Fruit fly (Drosophila melanogaster) whole organism, adult: ENCODE results near the gene Or10a.

ENCODE experiments used
- CG11617 ChIP-seq: fragments of 200-800 bp; sonication (Bioruptor generic); optimal IDR thresholded peaks from 2 replicates; lab custom pipeline; 2017; ENCODE audit warnings: mild to moderate bottlenecking, missing biosample characterization, missing genetic modification reagents, missing genetic modification characterization
- CG12768 ChIP-seq: fragments of 200-800 bp; sonication (Bioruptor generic); optimal IDR thresholded peaks from 2 replicates; lab custom pipeline; 2017; ENCODE audit warnings: missing biosample characterization, missing genetic modification characterization, mild to moderate bottlenecking, moderate library complexity, missing genetic modification reagents
- CG14711 ChIP-seq: fragments of 200-800 bp; sonication (Bioruptor generic); optimal IDR thresholded peaks from 2 replicates; lab custom pipeline; 2018; ENCODE audit warnings: missing biosample characterization, mild to moderate bottlenecking, missing genetic modification characterization, moderate library complexity
- CG1620 ChIP-seq: fragments of 200-800 bp; sonication (Bioruptor generic); optimal IDR thresholded peaks from 2 replicates; lab custom pipeline; 2016; ENCODE audit warnings: missing biosample characterization, missing genetic modification characterization
- CG33017 ChIP-seq: fragments of 200-800 bp; sonication (Bioruptor generic); optimal IDR thresholded peaks from 2 replicates; lab custom pipeline; 2018; ENCODE audit warnings: missing biosample characterization, mild to moderate bottlenecking, missing genetic modification characterization, moderate library complexity
- CG5204 ChIP-seq: fragments of 200-800 bp; sonication (Bioruptor generic); optimal IDR thresholded peaks from 2 replicates; lab custom pipeline; 2016; ENCODE audit warnings: missing biosample characterization, missing genetic modification characterization
- CG7045 ChIP-seq: fragments of 200-800 bp; sonication (Bioruptor generic); optimal IDR thresholded peaks from 2 replicates; lab custom pipeline; 2017; ENCODE audit warnings: missing biosample characterization, mild to moderate bottlenecking, missing genetic modification characterization
- CG7101 ChIP-seq: fragments of 200-800 bp; sonication (Bioruptor generic); optimal IDR thresholded peaks from 2 replicates; lab custom pipeline; 2018; ENCODE audit warnings: missing biosample characterization, mild to moderate bottlenecking, missing genetic modification characterization, moderate library complexity
- Clk ChIP-seq: fragments of 200-800 bp; sonication (Bioruptor generic); optimal IDR thresholded peaks from 2 replicates; lab custom pipeline; 2017; ENCODE audit warnings: missing biosample characterization, missing genetic modification characterization
- Crg-1 ChIP-seq: fragments of 200-800 bp; sonication (Bioruptor generic); optimal IDR thresholded peaks from 2 replicates; lab custom pipeline; 2016; ENCODE audit warnings: missing biosample characterization, missing genetic modification characterization
- Hr96 ChIP-seq: fragments of 200-800 bp; sonication (Bioruptor generic); optimal IDR thresholded peaks from 2 replicates; lab custom pipeline; 2016; ENCODE audit warnings: missing biosample characterization, missing genetic modification characterization
- Mnt ChIP-seq: fragments of 200-800 bp; sonication (Bioruptor generic); optimal IDR thresholded peaks from 2 replicates; lab custom pipeline; 2016; ENCODE audit warnings: missing biosample characterization, mild to moderate bottlenecking, missing genetic modification characterization
- bab1 ChIP-seq: fragments of 200-800 bp; sonication (Bioruptor generic); optimal IDR thresholded peaks from 3 replicates; lab custom pipeline; 2019; ENCODE audit warnings: missing biosample characterization, mild to moderate bottlenecking, missing genetic modification characterization, moderate library complexity
- cic ChIP-seq: fragments of 200-800 bp; sonication (Bioruptor generic); optimal IDR thresholded peaks from 2 replicates; lab custom pipeline; 2017; ENCODE audit warnings: missing biosample characterization, mild to moderate bottlenecking, missing genetic modification characterization, moderate library complexity
- cnc ChIP-seq, 2 experiments: fragments of >200 bp; optimal IDR thresholded peaks; 2 replicates each; lab custom pipeline; 2017
- kay ChIP-seq: fragments of 200-800 bp; sonication (Bioruptor generic); peaks from one replicate; lab custom pipeline; 2016; ENCODE audit warnings: missing biosample characterization, missing genetic modification characterization, borderline replicate concordance
- ovo ChIP-seq: fragments of 200-800 bp; sonication (Bioruptor generic); optimal IDR thresholded peaks from 2 replicates; lab custom pipeline; 2016; ENCODE audit warnings: missing biosample characterization, missing genetic modification characterization
- pad ChIP-seq: fragments of 200-800 bp; sonication (Bioruptor generic); optimal IDR thresholded peaks from 3 replicates; lab custom pipeline; 2017; ENCODE audit warnings: missing biosample characterization, missing genetic modification characterization, mild to moderate bottlenecking, moderate library complexity, missing genetic modification reagents
- tj ChIP-seq: fragments of 200-800 bp; sonication (Bioruptor generic); optimal IDR thresholded peaks from 3 replicates; lab custom pipeline; 2017; ENCODE audit warnings: missing biosample characterization, mild to moderate bottlenecking, missing genetic modification characterization, moderate library complexity
- toe ChIP-seq: fragments of 200-800 bp; sonication (Bioruptor generic); optimal IDR thresholded peaks from 2 replicates; lab custom pipeline; 2016; ENCODE audit warnings: missing biosample characterization, missing genetic modification characterization

The Or10a gene

DNA sequence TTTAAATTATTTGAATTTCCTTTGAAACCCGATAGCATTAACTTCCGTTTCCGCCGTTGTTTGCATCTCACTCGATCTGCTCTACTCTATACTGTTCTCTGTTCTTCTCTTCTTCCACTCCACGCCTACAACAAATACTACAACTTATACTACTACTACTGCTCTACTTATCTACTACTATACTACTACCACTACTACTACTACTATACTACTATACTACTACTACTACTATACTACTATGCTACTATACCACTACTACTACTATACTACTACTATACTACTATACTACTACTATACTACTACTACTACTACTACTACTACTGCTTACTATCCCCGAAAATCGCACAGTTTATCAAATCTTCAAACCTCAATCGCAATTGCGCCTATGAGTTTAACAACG is 34.6 kb downstream of the Or10a start:
- TF ChIP-seq CG7101 (tag; lab: Kevin White, UChicago) = no peak
- TF ChIP-seq cnc (optimal IDR thresholded peaks at IDR 0.05; lab: Kevin White, UChicago) = no peak
- TF ChIP-seq Mnt (GFP tag; lab: Kevin White, UChicago) = no peak
- no peak for TF ChIP-seq tj (GFP tag; lab: Kevin White, UChicago)
- no peak for TF ChIP-seq ovo
- no peak for TF ChIP-seq CG5204 (GFP tag; lab: Kevin White, UChicago)
- TF ChIP-seq kay (GFP tag; lab: Kevin White, UChicago) = no peak
- no peak for TF ChIP-seq CG33017 (tag; lab: Kevin White, UChicago)
- TF ChIP-seq CG7045 (GFP tag; lab: Kevin White, UChicago) = no peak
- TF ChIP-seq bab1 = no peak
- TF ChIP-seq toe (GFP tag; lab: Kevin White, UChicago) = no peak

DNA sequence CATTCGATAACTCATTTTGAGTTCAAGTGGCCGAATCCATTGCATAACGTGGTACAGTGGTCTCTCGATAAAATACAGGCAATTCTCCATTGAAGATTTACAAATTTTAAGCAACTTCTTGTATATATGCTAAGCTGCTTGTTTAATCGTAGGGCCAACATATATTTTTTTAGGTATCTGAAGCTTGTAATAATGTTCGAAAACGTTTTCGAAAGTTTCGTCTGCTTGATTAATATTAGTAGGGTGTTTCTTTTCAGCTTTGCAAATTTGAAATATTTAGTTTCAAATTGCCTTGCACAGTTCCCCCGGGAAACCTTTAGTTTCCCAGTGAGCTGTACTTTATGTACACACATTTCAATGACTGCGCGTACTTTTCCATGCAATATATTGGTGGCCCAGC is 37.5 kb downstream of the Or10a start:
- no peak for TF ChIP-seq bab1
- TF ChIP-seq pad (GFP tag; lab: Kevin White, UChicago) = no peak
- TF ChIP-seq Clk (GFP tag; lab: Kevin White, UChicago) = no peak
- peak; percentile 10 for TF ChIP-seq CG7101 (tag; lab: Kevin White, UChicago)

DNA sequence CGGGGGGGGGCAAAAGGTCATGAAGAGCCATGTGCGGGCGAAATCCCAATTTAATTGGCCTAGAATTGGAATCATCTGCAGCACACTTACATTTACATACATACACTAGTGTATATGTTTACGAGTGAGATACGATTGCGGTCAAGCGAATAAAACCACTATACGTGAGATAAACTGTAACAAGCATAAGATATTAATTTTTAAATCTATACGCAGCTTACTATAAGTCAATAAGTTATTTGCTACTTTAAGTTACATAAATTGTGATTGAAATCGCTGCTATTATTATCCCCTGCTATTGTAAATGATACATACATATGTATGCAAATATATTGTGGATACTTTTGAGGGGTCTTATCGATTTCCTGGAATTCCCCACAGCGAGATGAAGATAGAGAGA is 38.1 kb downstream of the Or10a start:
- peak; percentile 12 for TF ChIP-seq bab1
- no peak for TF ChIP-seq tj (GFP tag; lab: Kevin White, UChicago)
- peak; percentile 28 for TF ChIP-seq pad (GFP tag; lab: Kevin White, UChicago)
- TF ChIP-seq CG7101 (tag; lab: Kevin White, UChicago) = peak; percentile 72
- TF ChIP-seq toe (GFP tag; lab: Kevin White, UChicago) = no peak
- TF ChIP-seq CG33017 (tag; lab: Kevin White, UChicago) = peak; percentile 28
- peak; percentile 60 for TF ChIP-seq CG14711 (tag; lab: Kevin White, UChicago)
- TF ChIP-seq CG1620 (GFP tag; lab: Kevin White, UChicago) = peak; percentile 39
- TF ChIP-seq ovo = no peak

DNA sequence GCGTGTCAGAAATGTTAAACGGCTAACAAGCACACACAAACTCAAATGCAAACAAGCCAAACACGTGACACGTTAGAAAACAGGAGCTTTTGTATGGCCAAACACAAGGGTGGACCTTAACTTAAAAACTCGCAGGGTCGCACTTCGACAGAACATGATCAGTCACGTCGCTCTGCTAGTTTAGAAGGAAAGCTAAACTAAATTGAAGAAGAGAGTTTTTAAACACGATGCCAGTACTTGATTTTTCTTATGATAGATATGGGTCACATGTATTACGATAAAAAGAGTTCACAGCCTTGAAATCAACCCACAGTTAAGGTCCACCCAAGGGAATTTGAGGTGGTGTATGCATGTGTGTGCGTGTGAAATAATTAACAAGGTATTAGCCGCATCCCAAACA is 38.8 kb downstream of the Or10a start:
- TF ChIP-seq CG5204 (GFP tag; lab: Kevin White, UChicago) (peak; percentile 15), CG7045 (GFP tag; lab: Kevin White, UChicago) (peak; percentile 11), Hr96 (GFP tag; lab: Kevin White, UChicago) (peak; percentile 9), CG7101 (tag; lab: Kevin White, UChicago) (peak; percentile 72), cic (GFP tag; lab: Kevin White, UChicago) (no peak), CG33017 (tag; lab: Kevin White, UChicago) (peak; percentile 41)

DNA sequence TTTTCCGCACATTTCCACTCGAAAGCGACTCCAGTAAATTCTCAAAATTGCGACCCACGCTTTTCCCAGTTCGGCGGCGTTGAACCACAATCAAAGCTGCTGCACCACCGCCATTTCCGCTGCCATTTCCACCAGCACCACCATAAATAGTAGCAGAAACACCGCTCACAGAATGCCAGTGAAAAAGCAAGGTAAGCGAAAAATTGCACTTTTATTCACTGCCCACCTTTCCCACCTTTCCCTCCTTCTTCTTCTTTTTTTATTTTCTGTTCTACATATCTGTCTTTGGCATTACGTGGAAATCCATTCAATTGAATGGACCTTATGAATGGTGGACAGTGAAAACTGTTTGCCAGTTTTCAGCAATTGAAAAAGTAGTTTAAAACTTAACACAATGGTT is 42.9 kb downstream of the Or10a start:
- TF ChIP-seq tj (GFP tag; lab: Kevin White, UChicago) (peak; percentile 95), CG14711 (tag; lab: Kevin White, UChicago) (no peak)

DNA sequence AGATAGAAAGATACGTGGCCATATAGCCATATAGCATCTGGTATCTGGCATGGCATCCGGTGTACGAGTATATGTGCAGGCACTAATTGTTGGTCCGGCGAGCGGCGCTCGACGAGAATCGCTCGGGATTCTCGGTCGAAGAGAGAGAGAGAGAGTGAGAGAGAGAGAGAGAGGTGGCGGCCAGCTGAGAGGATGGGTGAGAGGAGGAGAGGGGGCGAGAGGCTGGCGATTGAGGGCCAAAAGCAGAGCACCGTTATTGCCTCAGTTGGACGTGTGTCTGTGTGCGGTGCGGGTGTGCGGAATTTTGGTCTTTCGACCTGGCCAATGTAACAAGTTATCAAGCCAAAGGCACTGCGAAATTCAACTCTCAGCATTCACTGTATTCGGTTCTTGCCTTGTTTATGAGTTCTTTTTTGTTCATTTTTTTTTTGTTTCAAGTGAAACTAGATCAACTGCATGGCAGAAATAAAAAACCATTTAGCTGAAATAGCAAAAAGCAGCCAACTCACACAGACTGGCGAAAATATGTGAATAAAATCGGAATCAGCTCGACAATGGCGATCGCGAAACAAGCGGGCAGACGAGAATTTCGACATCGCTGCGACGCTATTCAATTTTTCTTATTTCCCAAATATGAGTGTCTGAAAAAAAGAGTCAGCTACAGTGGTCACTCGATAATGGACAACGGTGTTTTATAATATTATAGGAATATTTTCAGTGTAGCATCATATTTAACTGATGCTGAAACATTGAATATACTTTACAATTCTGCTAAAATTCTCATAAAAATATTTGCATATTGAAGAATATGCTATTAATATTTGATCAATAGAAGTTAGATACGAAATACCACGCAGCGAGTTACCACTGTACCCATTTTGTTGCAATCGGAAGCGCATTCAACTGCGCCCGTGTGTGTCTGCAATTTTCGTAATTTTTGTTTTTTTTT is 44.2 kb downstream of the Or10a start:
- TF ChIP-seq tj (GFP tag; lab: Kevin White, UChicago) (peak; percentile 98), kay (GFP tag; lab: Kevin White, UChicago) (no peak), ovo (no peak), CG11617 (GFP tag; lab: Kevin White, UChicago) (peak; percentile 55), Mnt (GFP tag; lab: Kevin White, UChicago) (peak; percentile 29), CG1620 (GFP tag; lab: Kevin White, UChicago) (peak; percentile 68), cnc (optimal IDR thresholded peaks at IDR 0.05; lab: Kevin White, UChicago) (no peak), CG7045 (GFP tag; lab: Kevin White, UChicago) (no peak), CG12768 (no peak), bab1 (peak; percentile 95), pad (GFP tag; lab: Kevin White, UChicago) (peak; percentile 53), CG14711 (tag; lab: Kevin White, UChicago) (peak; percentile 58), CG33017 (tag; lab: Kevin White, UChicago) (no peak), CG7101 (tag; lab: Kevin White, UChicago) (peak; percentile 68), Clk (GFP tag; lab: Kevin White, UChicago) (no peak), Crg-1 (peak; percentile 52), Hr96 (GFP tag; lab: Kevin White, UChicago) (no peak), CG5204 (GFP tag; lab: Kevin White, UChicago) (no peak), toe (GFP tag; lab: Kevin White, UChicago) (no peak), cic (GFP tag; lab: Kevin White, UChicago) (no peak)

DNA sequence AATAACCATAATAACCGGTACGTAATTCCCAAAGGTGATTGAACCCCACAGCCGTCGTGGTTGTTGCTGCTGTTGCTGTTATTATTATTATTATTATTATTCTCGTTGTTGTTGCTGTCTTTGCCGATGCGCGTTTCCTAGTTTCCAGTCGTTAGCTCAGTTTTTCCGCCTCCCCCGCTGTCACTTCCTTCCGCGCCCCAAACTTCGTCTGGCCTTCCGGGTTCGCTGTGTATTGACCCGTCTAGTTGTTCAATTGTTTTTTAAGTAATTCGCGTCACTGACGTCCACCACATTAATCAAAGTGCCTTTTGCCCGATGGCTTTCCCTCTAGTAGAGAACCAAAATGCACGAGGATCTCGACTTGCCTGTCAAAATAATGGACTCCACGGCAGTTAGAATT is 45.6 kb downstream of the Or10a start:
- TF ChIP-seq CG7101 (tag; lab: Kevin White, UChicago) (no peak), Mnt (GFP tag; lab: Kevin White, UChicago) (no peak), cnc (optimal IDR thresholded peaks at IDR 0.05; lab: Kevin White, UChicago) (no peak), cic (GFP tag; lab: Kevin White, UChicago) (no peak), tj (GFP tag; lab: Kevin White, UChicago) (no peak)
